Worm (Caenorhabditis elegans): ENCODE measurements around the gene stg-1.

Gene stg-1

DNA sequence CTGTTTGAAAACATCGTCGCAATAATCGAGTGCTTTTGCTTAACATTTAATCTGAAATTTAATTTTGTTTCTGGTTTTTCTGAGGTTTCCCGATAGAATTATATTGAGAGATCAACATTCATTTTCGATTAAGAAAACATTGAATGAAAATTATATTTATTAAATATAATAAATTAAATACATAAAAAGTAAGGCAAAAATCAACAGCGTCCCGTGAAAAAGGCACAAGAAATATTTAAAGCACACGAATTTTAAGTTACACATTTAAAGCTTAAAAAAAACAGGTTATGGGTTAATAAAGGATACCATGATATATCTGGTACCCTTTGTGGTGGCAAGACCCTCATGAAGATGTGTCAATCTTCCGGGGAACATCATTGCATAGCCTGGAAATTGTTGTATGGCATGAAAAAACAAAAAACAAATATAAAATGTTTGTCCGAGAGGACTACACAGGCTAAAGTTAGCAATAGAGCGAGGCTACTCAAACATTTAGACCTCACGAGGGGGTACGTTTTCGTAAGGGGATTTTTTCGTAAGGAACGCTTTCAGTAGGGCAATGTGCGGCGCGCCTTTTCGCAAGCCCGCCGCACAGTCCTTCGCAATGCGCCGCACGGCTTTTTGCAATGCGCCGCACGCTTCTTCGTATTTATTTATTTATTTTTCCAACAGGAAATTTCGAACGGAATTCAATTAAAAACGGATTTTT lies 27.1 kb downstream of the stg-1 start, which contains the start of gene mtcu-2 (continued):
- TF ChIP-seq ceh-8 (GFP tag; optimal IDR thresholded peaks at IDR 0.05) (peak; percentile 10), mdl-1 (tag; optimal IDR thresholded peaks at IDR 0.05) (peak in 1 of 2 experiments; percentile 45), rnt-1 (tag; optimal IDR thresholded peaks at IDR 0.05) (peak; percentile 91), ceh-90 (tag; optimal IDR thresholded peaks at IDR 0.05) (peak; percentile 27), fos-1 (tag; optimal IDR thresholded peaks at IDR 0.05) (peak; percentile 6), lin-35 (GFP tag; optimal IDR thresholded peaks at IDR 0.05) (peak; percentile 74 to 84), lin-14 (GFP tag; optimal IDR thresholded peaks at IDR 0.05) (peak; percentile 89), lir-3 (tag; optimal IDR thresholded peaks at IDR 0.05; ENCODE audit: poor library complexity) (peak; percentile 79), nhr-90 (tag; optimal IDR thresholded peaks at IDR 0.05; ENCODE audit: poor library complexity) (peak; percentile 84), nhr-47 (tag; optimal IDR thresholded peaks at IDR 0.05) (peak; percentile 90), blmp-1 (tag; optimal IDR thresholded peaks at IDR 0.05) (peak; percentile 59), fkh-8 (tag; optimal IDR thresholded peaks at IDR 0.05) (peak; percentile 79), nhr-85 (tag) (peak; percentile 96), egl-27 (tag; optimal IDR thresholded peaks at IDR 0.05) (peak in 1 of 2 experiments; percentile 2), nhr-237 (tag; optimal IDR thresholded peaks at IDR 0.05) (peak; percentile 24), unc-98 (GFP tag; IDR thresholded peaks at IDR 0.05) (peak; percentile 90), elt-2 (tag; optimal IDR thresholded peaks at IDR 0.05) (peak; percentile 0), grh-1 (GFP tag; IDR thresholded peaks at IDR 0.05) (peak; percentile 98), unc-130 (tag; optimal IDR thresholded peaks at IDR 0.05) (peak; percentile 53), nhr-20 (tag; optimal IDR thresholded peaks at IDR 0.05) (peak; percentile 84), ztf-4 (tag; optimal IDR thresholded peaks at IDR 0.05) (peak; percentile 5)

DNA sequence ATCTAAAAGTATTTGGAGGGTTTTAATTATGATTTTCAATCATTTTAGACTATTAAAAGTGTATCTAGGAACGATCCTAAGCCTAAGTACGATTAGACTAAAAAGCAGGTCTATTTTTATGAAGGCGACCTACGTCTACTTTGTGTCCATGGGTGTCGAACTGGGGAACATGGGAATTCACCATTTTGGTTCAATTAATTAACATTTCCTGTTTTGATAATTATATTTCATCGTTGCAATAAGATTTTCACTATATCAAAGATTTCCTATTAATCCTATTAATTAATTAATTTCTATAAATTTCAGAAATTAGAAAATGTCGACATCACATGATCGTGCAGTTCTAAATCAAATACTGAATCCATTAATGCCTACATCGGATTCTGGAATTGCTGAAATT lies 30.6 kb downstream of the stg-1 start, which contains the start of gene ttc-36:
Gene ttc-36 (plus strand): TSS at position 301 of the 400 bp plus-strand sequence.
- TF ChIP-seq mdl-1 (tag; optimal IDR thresholded peaks at IDR 0.05) (no peak), unc-62 (GFP tag; optimal IDR thresholded peaks at IDR 0.05) (no peak), nhr-12 (tag; optimal IDR thresholded peaks at IDR 0.05) (no peak), hpl-2 (GFP tag; optimal IDR thresholded peaks at IDR 0.05) (no peak), aly-2 (tag; optimal IDR thresholded peaks at IDR 0.05) (no peak), nhr-237 (tag; optimal IDR thresholded peaks at IDR 0.05) (no peak), C16A3.4 (tag; optimal IDR thresholded peaks at IDR 0.05) (no peak), swsn-7 (tag; optimal IDR thresholded peaks at IDR 0.05) (no peak), pax-3 (tag; optimal IDR thresholded peaks at IDR 0.05) (no peak), mab-9 (GFP tag; IDR thresholded peaks at IDR 0.05) (no peak), pag-3 (tag; optimal IDR thresholded peaks at IDR 0.05; ENCODE audit: borderline replicate concordance, insufficient read depth) (no peak), unc-30 (tag; optimal IDR thresholded peaks at IDR 0.05) (no peak), efl-1 (optimal IDR thresholded peaks at IDR 0.05) (no peak), efl-1 (GFP tag; optimal IDR thresholded peaks at IDR 0.05 in 1 of 2) (no peak), sox-4 (tag; optimal IDR thresholded peaks at IDR 0.05) (no peak)

DNA sequence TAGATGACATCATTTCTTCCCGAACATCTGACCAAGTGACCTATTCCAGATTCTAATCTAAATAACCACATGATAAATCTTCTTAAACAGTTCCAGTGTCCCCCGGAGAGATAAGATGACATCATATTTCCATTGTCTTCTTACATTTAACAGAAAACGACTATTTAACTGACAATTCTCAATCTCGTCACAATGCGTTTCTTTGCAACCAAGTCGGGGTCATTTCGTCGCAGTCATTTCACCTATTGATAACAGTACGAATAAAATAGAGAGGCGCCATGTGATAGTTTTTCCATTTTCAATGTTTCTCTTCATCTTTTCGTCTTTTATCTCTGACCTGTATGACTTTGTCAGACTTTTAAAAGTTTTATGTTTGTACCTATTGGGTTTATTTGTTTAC lies 31.4 kb downstream of the stg-1 start:
- TF ChIP-seq lin-35 (GFP tag; optimal IDR thresholded peaks at IDR 0.05), result peak in 1 of 2 experiments; percentile 57
- TF ChIP-seq rnt-1 (tag; optimal IDR thresholded peaks at IDR 0.05), result no peak
- no peak for TF ChIP-seq lin-13 (GFP tag; optimal IDR thresholded peaks at IDR 0.05)
- no peak for TF ChIP-seq jun-1 (tag; optimal IDR thresholded peaks at IDR 0.05)
- no peak for TF ChIP-seq snpc-4 (tag; optimal IDR thresholded peaks at IDR 0.05)
- peak; percentile 53 for TF ChIP-seq elt-2 (tag; optimal IDR thresholded peaks at IDR 0.05)
- TF ChIP-seq fkh-4 (tag; optimal IDR thresholded peaks at IDR 0.05; ENCODE audit: borderline replicate concordance), result no peak
- TF ChIP-seq nhr-11 (tag; optimal IDR thresholded peaks at IDR 0.05), result no peak
- TF ChIP-seq nhr-47 (tag; optimal IDR thresholded peaks at IDR 0.05), result no peak
- no peak for TF ChIP-seq nhr-28 (tag; optimal IDR thresholded peaks at IDR 0.05)
- no peak for TF ChIP-seq unc-130 (tag; optimal IDR thresholded peaks at IDR 0.05)
- no peak for TF ChIP-seq egl-27 (tag; optimal IDR thresholded peaks at IDR 0.05)
- TF ChIP-seq tlp-1 (tag; optimal IDR thresholded peaks at IDR 0.05), result no peak
- TF ChIP-seq mab-9 (GFP tag; IDR thresholded peaks at IDR 0.05), result no peak
- TF ChIP-seq tbx-2 (tag; optimal IDR thresholded peaks at IDR 0.05), result peak; percentile 13
- no peak for TF ChIP-seq nhr-84 (tag; optimal IDR thresholded peaks at IDR 0.05)
- TF ChIP-seq swsn-7 (tag; optimal IDR thresholded peaks at IDR 0.05), result no peak
- TF ChIP-seq xbp-1 (tag; optimal IDR thresholded peaks at IDR 0.05), result no peak
- no peak for TF ChIP-seq unc-30 (tag; optimal IDR thresholded peaks at IDR 0.05)
- no peak for TF ChIP-seq C34B4.2 (tag; optimal IDR thresholded peaks at IDR 0.05)
- TF ChIP-seq unc-86 (tag; optimal IDR thresholded peaks at IDR 0.05), result no peak
- TF ChIP-seq C04F5.9 (tag; optimal IDR thresholded peaks at IDR 0.05), result no peak
- TF ChIP-seq nhr-237 (tag; optimal IDR thresholded peaks at IDR 0.05), result no peak
- TF ChIP-seq nhr-76 (tag; optimal IDR thresholded peaks at IDR 0.05), result no peak
- peak; percentile 75 for TF ChIP-seq nhr-20 (tag; optimal IDR thresholded peaks at IDR 0.05)
- no peak for TF ChIP-seq irx-1 (tag; optimal IDR thresholded peaks at IDR 0.05)

All from whole organism, L1 larva.